Worm (Caenorhabditis elegans) whole organism, early embryonic: ENCODE results near the gene frpr-6.
"Not testable (repeated sequence)": the region's sequence is repeated elsewhere in the genome, so short reads cannot be mapped to it uniquely, and the experiment has no call there.

ENCODE experiments used
- F13C5.2 ChIP-seq: sonication (generic microtip); optimal IDR thresholded peaks from 2 replicates; lab custom pipeline; 2017; ENCODE audit warnings: mild to moderate bottlenecking, missing genetic modification characterization, inconsistent platforms, missing compliant biosample characterization
- ama-1 ChIP-seq: fragments of 150-350 bp; optimal IDR thresholded peaks from 2 replicates; lab custom pipeline; 2014
- ets-7 ChIP-seq: sonication (generic microtip); optimal IDR thresholded peaks from 2 replicates; lab custom pipeline; 2016; ENCODE audit warnings: missing genotype, missing genetic modification characterization, missing compliant biosample characterization
- flt-1 ChIP-seq: fragments of 200-800 bp; sonication (Bioruptor generic); IDR thresholded peaks from 2 replicates; pipeline ENCODE4 v1.3.6; 2022; ENCODE audit warnings: missing genetic modification characterization, missing compliant biosample characterization
- scrt-1 ChIP-seq: fragments of 200-800 bp; sonication (Bioruptor generic); IDR thresholded peaks from 2 replicates; pipeline ENCODE4 v1.3.6; 2022; ENCODE audit warnings: missing genetic modification characterization, missing compliant biosample characterization

DNA sequence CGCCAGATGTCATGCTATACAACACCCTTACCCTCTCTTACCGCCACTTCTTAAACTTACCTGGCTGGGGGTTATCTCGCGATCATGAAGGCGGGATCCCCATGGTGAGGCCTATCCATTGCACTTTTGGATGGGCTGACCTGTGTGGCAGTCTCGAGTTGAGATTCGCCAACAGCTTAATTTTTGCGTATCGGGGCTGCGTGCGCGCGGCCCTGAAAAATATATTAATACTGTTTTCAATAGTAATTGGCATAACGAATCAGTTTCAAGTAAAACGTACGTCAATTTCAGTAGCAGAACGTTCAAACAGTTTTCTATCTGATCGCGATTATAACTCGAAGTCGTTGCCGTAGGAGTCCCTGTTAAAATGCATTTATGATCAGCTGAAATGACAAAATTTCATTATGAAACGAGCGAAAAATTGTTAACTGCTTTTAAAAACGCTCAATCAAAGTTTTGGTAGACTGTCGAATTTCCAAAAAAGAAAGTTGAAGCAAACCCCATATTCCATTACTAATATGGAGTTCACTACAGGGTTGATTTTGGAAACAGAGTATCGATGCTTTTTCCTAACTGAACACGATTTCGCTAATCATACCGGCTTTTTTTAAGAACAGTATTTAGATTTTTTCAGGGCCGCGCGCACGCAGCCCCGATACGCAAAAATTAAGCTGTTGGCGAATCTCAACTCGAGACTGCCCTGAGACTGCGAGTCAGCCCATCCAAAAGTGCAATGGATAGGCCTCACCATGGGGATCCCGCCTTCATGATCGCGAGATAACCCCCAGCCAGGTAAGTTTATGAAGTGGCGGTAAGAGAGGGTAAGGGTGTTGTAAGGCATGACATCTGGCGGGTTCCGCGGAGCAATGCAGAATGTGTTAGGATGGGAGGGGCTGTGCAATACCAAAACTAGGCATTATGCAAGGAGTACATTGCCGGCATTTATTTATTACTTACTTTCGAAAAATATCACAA lies 9.9 kb downstream of the frpr-6 start:
- not testable (repeated sequence) for TF ChIP-seq ama-1; flt-1 (GFP tag; lab: Robert Waterston, UW); ets-7 (tag; lab: Kevin White, UChicago); F13C5.2 (tag; lab: Kevin White, UChicago)
- peak; percentile 60; the same call in 1 of the 2 replicates for TF ChIP-seq scrt-1 (GFP tag; lab: Robert Waterston, UW)
